Fruit fly (Drosophila melanogaster): ENCODE measurements around the gene Prosalpha4.

Prosalpha4 gene

DNA sequence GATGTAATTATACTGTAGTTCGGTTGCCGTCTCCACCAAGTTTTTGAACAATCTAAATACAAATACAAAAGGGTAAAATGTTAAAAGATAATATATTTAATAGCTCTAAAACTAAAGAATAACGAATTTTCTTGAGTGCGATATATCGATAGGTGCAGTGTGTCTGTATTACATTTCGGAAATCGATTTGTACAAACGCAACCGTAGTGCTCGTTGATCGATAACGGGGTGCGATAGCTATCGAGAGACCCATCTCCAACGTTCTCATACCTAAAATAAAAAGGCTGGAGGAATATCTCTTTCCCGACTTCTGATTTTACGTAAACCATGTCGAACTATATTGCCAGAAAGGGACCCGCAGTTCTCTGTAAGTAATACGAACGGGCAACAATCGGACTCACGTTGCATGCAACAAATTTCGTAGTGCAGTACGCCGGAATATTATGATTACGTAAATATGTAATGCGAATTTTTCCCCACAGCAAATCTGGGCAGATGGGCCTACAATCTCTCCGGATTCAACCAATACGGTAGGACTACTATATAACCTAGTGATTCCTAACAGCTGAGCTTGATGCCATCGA, 10.1 kb downstream of the Prosalpha4 start, which contains the start of gene UQCR-14 (continued):
- TF ChIP-seq nmo (GFP tag; optimal IDR thresholded peaks at IDR 0.05) (peak; percentile 58), Hr39 (optimal IDR thresholded peaks at IDR 0.05) (no peak), CG9727 (GFP tag; optimal IDR thresholded peaks at IDR 0.05) (no peak), CG7786 (GFP tag; optimal IDR thresholded peaks at IDR 0.05) (no peak), Sox102F (GFP tag; optimal IDR thresholded peaks at IDR 0.05) (no peak), E2f1 (GFP tag; IDR thresholded peaks at IDR 0.05) (no peak), D (optimal IDR thresholded peaks at IDR 0.05) (no peak), D (GFP tag; optimal IDR thresholded peaks at IDR 0.05) (no peak), CG12659 (GFP tag; optimal IDR thresholded peaks at IDR 0.05) (peak; percentile 87), BEAF-32 (GFP tag; optimal IDR thresholded peaks at IDR 0.05) (peak; percentile 97), Hr3 (GFP tag; optimal IDR thresholded peaks at IDR 0.05) (no peak), Ada2b (GFP tag; IDR thresholded peaks at IDR 0.05) (no peak), Mrtf (GFP tag; IDR thresholded peaks at IDR 0.05) (no peak), ase (GFP tag; IDR thresholded peaks at IDR 0.05) (0 out of 3 replicates have a peak, but pooled peaks have one; percentile 27), CG42726 (GFP tag; IDR thresholded peaks at IDR 0.05; ENCODE audit: partially characterized antibody) (peak; percentile 98), CG18619 (GFP tag; optimal IDR thresholded peaks at IDR 0.05) (no peak), CG6791 (GFP tag; IDR thresholded peaks at IDR 0.05; ENCODE audit: partially characterized antibody) (peak; percentile 99), CG7963 (GFP tag; IDR thresholded peaks at IDR 0.05; ENCODE audit: partially characterized antibody) (peak; percentile 96), ara (GFP tag; IDR thresholded peaks at IDR 0.05) (no peak), lbe (GFP tag; optimal IDR thresholded peaks at IDR 0.05) (peak; percentile 37), Dfd (GFP tag; optimal IDR thresholded peaks at IDR 0.05) (no peak), ab (GFP tag; optimal IDR thresholded peaks at IDR 0.05) (no peak), dimm (GFP tag; IDR thresholded peaks at IDR 0.05) (no peak), CG2199 (GFP tag; IDR thresholded peaks at IDR 0.05) (peak; percentile 21; the same call in 1 of the 3 replicates), p53 (GFP tag; optimal IDR thresholded peaks at IDR 0.05) (no peak), Rfx (GFP tag; IDR thresholded peaks at IDR 0.05) (peak; percentile 61), CG2129 (GFP tag; IDR thresholded peaks at IDR 0.05; ENCODE audit: partially characterized antibody) (peak; percentile 90), Spps (tag; optimal IDR thresholded peaks at IDR 0.05) (no peak), dan (GFP tag; IDR thresholded peaks at IDR 0.05) (no peak), CTCF (GFP tag; optimal IDR thresholded peaks at IDR 0.05) (peak; percentile 8), CG10209 (GFP tag; optimal IDR thresholded peaks at IDR 0.05) (peak; percentile 19), fd64A (GFP tag; optimal IDR thresholded peaks at IDR 0.05) (no peak), CG17802 (tag; optimal IDR thresholded peaks at IDR 0.05) (peak; percentile 22), CG6272 (GFP tag; IDR thresholded peaks at IDR 0.05) (peak; percentile 44; the same call in 1 of the 2 replicates), Meics (GFP tag; optimal IDR thresholded peaks at IDR 0.05) (peak; percentile 37), slou (GFP tag; optimal IDR thresholded peaks at IDR 0.05) (peak; percentile 5), br (optimal IDR thresholded peaks at IDR 0.05) (no peak), sisA (GFP tag; IDR thresholded peaks at IDR 0.05) (no peak), Fer1 (GFP tag; optimal IDR thresholded peaks at IDR 0.05) (peak; percentile 21), CG31388 (GFP tag; optimal IDR thresholded peaks at IDR 0.05) (no peak), cwo (GFP tag; optimal IDR thresholded peaks at IDR 0.05) (no peak), disco-r (GFP tag; optimal IDR thresholded peaks at IDR 0.05) (no peak), CG17328 (GFP tag; IDR thresholded peaks at IDR 0.05) (no peak), BtbVII (GFP tag; optimal IDR thresholded peaks at IDR 0.05) (no peak), Xbp1 (GFP tag; optimal IDR thresholded peaks at IDR 0.05) (peak; percentile 45), CG9932 (GFP tag; IDR thresholded peaks at IDR 0.05) (peak; percentile 74), NfI (GFP tag; optimal IDR thresholded peaks at IDR 0.05) (peak; percentile 4), CG11723 (GFP tag; optimal IDR thresholded peaks at IDR 0.05) (no peak), kay (GFP tag; optimal IDR thresholded peaks at IDR 0.05) (no peak), repo (GFP tag; optimal IDR thresholded peaks at IDR 0.05) (no peak), CG14860 (GFP tag; IDR thresholded peaks at IDR 0.05; ENCODE audit: partially characterized antibody) (peak; percentile 96), CG2678 (tag; optimal IDR thresholded peaks at IDR 0.05) (no peak)
